Worm (Caenorhabditis elegans) whole organism, L3 larva: Measurements from ENCODE around the gene perm-2.

ENCODE experiments used
- R02D3.7 ChIP-seq: fragments of 150-350 bp; optimal IDR thresholded peaks from 2 replicates; lab custom pipeline; 2014; ENCODE audit warnings: missing biosample characterization, missing genetic modification characterization
- ama-1 ChIP-seq: fragments of 150-350 bp; optimal IDR thresholded peaks from 2 replicates; lab custom pipeline; 2018
- ceh-16 ChIP-seq: sonication (generic microtip); optimal IDR thresholded peaks from 2 replicates; lab custom pipeline; 2017; ENCODE audit warnings: missing biosample characterization, missing genetic modification characterization
- ceh-28 ChIP-seq: fragments of 150-350 bp; optimal IDR thresholded peaks from 2 replicates; lab custom pipeline; 2014; ENCODE audit warnings: missing biosample characterization, missing genetic modification reagents, missing genetic modification characterization
- ceh-82 ChIP-seq: fragments of 150-350 bp; optimal IDR thresholded peaks from 2 replicates; lab custom pipeline; 2014; ENCODE audit warnings: missing biosample characterization, missing genetic modification characterization
- ceh-9 ChIP-seq: sonication (generic microtip); optimal IDR thresholded peaks from 2 replicates; lab custom pipeline; 2018; ENCODE audit warnings: missing biosample characterization, missing genetic modification characterization
- daf-12 ChIP-seq: fragments of 150-350 bp; optimal IDR thresholded peaks from 2 replicates; lab custom pipeline; 2014; ENCODE audit warnings: missing biosample characterization, missing genetic modification reagents, missing genetic modification characterization
- egl-5 ChIP-seq: fragments of 150-350 bp; optimal IDR thresholded peaks from 2 replicates; lab custom pipeline; 2017; ENCODE audit warnings: missing biosample characterization, missing genetic modification reagents, missing genetic modification characterization, inconsistent platforms
- elt-1 ChIP-seq: fragments of 150-350 bp; optimal IDR thresholded peaks from 2 replicates; lab custom pipeline; 2014; ENCODE audit warnings: missing biosample characterization, missing genetic modification characterization
- elt-2 ChIP-seq: sonication (generic microtip); optimal IDR thresholded peaks from 2 replicates; lab custom pipeline; 2016; ENCODE audit warnings: missing genetic modification reagents, mild to moderate bottlenecking, missing genetic modification characterization, missing compliant biosample characterization
- elt-3 ChIP-seq, 3 experiments: fragments of 150-350 bp in 1 of 3; sonication (generic microtip) in 2 of 3; optimal IDR thresholded peaks; 2 replicates in 2 of 3; 4 replicates in 1 of 3; lab custom pipeline; 2014 to 2017; ENCODE audit warnings: missing biosample characterization in 3 of 3, missing genetic modification characterization in 3 of 3
- fkh-10 ChIP-seq: sonication (generic microtip); optimal IDR thresholded peaks from 2 replicates; lab custom pipeline; 2017; ENCODE audit warnings: missing biosample characterization, missing genetic modification reagents, missing genetic modification characterization
- fkh-2 ChIP-seq: fragments of 150-350 bp; optimal IDR thresholded peaks from 2 replicates; lab custom pipeline; 2014; ENCODE audit warnings: missing biosample characterization, missing genetic modification reagents, missing genetic modification characterization
- fos-1 ChIP-seq: fragments of 150-350 bp; optimal IDR thresholded peaks from 2 replicates; lab custom pipeline; 2014; ENCODE audit warnings: missing biosample characterization, missing genetic modification characterization
- jun-1 ChIP-seq: fragments of 150-350 bp; optimal IDR thresholded peaks from 2 replicates; lab custom pipeline; 2014; ENCODE audit warnings: missing biosample characterization, missing genetic modification reagents, missing genetic modification characterization
- lin-15B ChIP-seq: fragments of 150-350 bp; optimal IDR thresholded peaks from 2 replicates; lab custom pipeline; 2014; ENCODE audit warnings: missing biosample characterization, missing genetic modification characterization
- lin-39 ChIP-seq: fragments of 150-350 bp; optimal IDR thresholded peaks from 2 replicates; lab custom pipeline; 2018; ENCODE audit warnings: missing biosample characterization, missing genetic modification reagents, missing genetic modification characterization
- lsy-12 ChIP-seq: sonication (generic microtip); optimal IDR thresholded peaks from 2 replicates; lab custom pipeline; 2016; ENCODE audit warnings: mild to moderate bottlenecking, missing genetic modification characterization, missing compliant biosample characterization
- mdl-1 ChIP-seq: fragments of 150-350 bp; optimal IDR thresholded peaks from 2 replicates; lab custom pipeline; 2014; ENCODE audit warnings: missing biosample characterization, missing genetic modification characterization
- nfya-1 ChIP-seq: sonication (generic microtip); optimal IDR thresholded peaks from 2 replicates; lab custom pipeline; 2017; ENCODE audit warnings: missing genetic modification characterization, mild to moderate bottlenecking, missing compliant biosample characterization, antibody characterized with exemption, moderate library complexity; ENCODE audit not compliant: insufficient read depth
- nhr-11 ChIP-seq: fragments of 150-350 bp; optimal IDR thresholded peaks from 2 replicates; lab custom pipeline; 2014; ENCODE audit warnings: missing biosample characterization, missing genetic modification characterization
- nhr-12 ChIP-seq: fragments of 150-350 bp; optimal IDR thresholded peaks from 2 replicates; lab custom pipeline; 2014; ENCODE audit warnings: missing biosample characterization, missing genetic modification characterization
- nhr-23 ChIP-seq: fragments of 150-350 bp; optimal IDR thresholded peaks from 2 replicates; lab custom pipeline; 2014; ENCODE audit warnings: missing biosample characterization, missing genetic modification reagents, missing genetic modification characterization
- nhr-237 ChIP-seq: fragments of 150-350 bp; optimal IDR thresholded peaks from 2 replicates; lab custom pipeline; 2014; ENCODE audit warnings: missing biosample characterization, missing genetic modification characterization
- nhr-25 ChIP-seq: sonication (generic microtip); optimal IDR thresholded peaks from 2 replicates; lab custom pipeline; 2017; ENCODE audit warnings: missing biosample characterization, missing genetic modification characterization
- nhr-43 ChIP-seq: sonication (generic microtip); optimal IDR thresholded peaks from 2 replicates; lab custom pipeline; 2016; ENCODE audit warnings: mild to moderate bottlenecking, missing genetic modification characterization, missing compliant biosample characterization; ENCODE audit not compliant: poor library complexity, severe bottlenecking
- nhr-67 ChIP-seq: fragments of 150-350 bp; optimal IDR thresholded peaks from 2 replicates; lab custom pipeline; 2014; ENCODE audit warnings: missing biosample characterization, missing genetic modification characterization
- nhr-76 ChIP-seq: fragments of 150-350 bp; sonication (generic microtip); optimal IDR thresholded peaks from 5 replicates; lab custom pipeline; 2014; ENCODE audit warnings: missing biosample characterization, missing genetic modification characterization
- nhr-77 ChIP-seq: fragments of 150-350 bp; optimal IDR thresholded peaks from 2 replicates; lab custom pipeline; 2014; ENCODE audit warnings: missing biosample characterization, missing genetic modification characterization
- pha-4 ChIP-seq: fragments of 150-350 bp; optimal IDR thresholded peaks from 2 replicates; lab custom pipeline; 2014; ENCODE audit warnings: missing biosample characterization, missing genetic modification reagents, missing genetic modification characterization
- pqm-1 ChIP-seq: fragments of 150-350 bp; optimal IDR thresholded peaks from 2 replicates; lab custom pipeline; 2017; ENCODE audit warnings: missing biosample characterization, missing genetic modification characterization, inconsistent platforms
- skn-1 ChIP-seq: fragments of 150-350 bp; optimal IDR thresholded peaks from 2 replicates; lab custom pipeline; 2014; ENCODE audit warnings: missing biosample characterization, missing genetic modification characterization
- snpc-4 ChIP-seq: fragments of 150-350 bp; optimal IDR thresholded peaks from 2 replicates; lab custom pipeline; 2014; ENCODE audit warnings: missing biosample characterization, missing genetic modification characterization
- unc-39 ChIP-seq: sonication (generic microtip); optimal IDR thresholded peaks from 4 replicates; lab custom pipeline; 2017; ENCODE audit warnings: missing biosample characterization, missing genetic modification characterization
- unc-62 ChIP-seq: fragments of 150-350 bp; sonication (generic microtip); optimal IDR thresholded peaks from 4 replicates; lab custom pipeline; 2014; ENCODE audit warnings: missing biosample characterization, missing genetic modification reagents, missing genetic modification characterization
- zag-1 ChIP-seq: fragments of 150-350 bp; optimal IDR thresholded peaks from 2 replicates; lab custom pipeline; 2014; ENCODE audit warnings: missing biosample characterization, missing genetic modification characterization
- ztf-11 ChIP-seq: fragments of 150-350 bp; optimal IDR thresholded peaks from 2 replicates; lab custom pipeline; 2014; ENCODE audit warnings: missing biosample characterization, missing genetic modification characterization
- ztf-4 ChIP-seq: fragments of 150-350 bp; optimal IDR thresholded peaks from 2 replicates; lab custom pipeline; 2014; ENCODE audit warnings: missing biosample characterization, missing genetic modification characterization

Gene perm-2

DNA sequence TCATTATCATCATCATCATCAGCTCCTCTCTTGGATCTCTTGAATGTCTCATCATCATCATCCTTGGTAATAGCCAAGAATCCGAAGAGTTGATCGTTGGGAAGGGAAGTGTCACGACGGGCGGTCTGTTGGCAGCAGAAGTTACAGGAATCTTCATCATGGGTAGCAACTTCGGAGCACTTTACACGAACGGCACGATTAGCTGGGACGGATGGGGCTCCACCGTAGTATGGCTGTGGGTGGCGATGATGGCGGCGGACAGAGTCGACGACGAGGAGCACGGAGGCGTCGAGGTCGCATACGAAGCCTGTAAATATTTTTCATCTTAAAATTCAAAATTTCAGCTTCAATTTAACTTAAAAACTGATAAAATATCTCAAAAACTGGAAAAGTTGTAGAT, 3.2 kb upstream of the perm-2 start:
- TF ChIP-seq nhr-11 (tag; lab: Kevin White, UChicago), result no peak
- TF ChIP-seq skn-1 (tag; lab: Kevin White, UChicago), result no peak
- no peak for TF ChIP-seq pqm-1 (tag; lab: Kevin White, UChicago)
- TF ChIP-seq ztf-11 (tag; lab: Kevin White, UChicago), result no peak
- no peak for TF ChIP-seq ceh-16
- TF ChIP-seq R02D3.7 (tag; lab: Kevin White, UChicago), result no peak
- TF ChIP-seq pha-4 (tag; lab: Kevin White, UChicago), result no peak
- no peak for TF ChIP-seq ceh-9 (tag; lab: Kevin White, UChicago)
- no peak for TF ChIP-seq nhr-237
- TF ChIP-seq unc-62 (GFP tag; lab: Kevin White, UChicago), result no peak
- TF ChIP-seq jun-1 (tag; lab: Kevin White, UChicago), result no peak
- TF ChIP-seq snpc-4, result no peak
- no peak for TF ChIP-seq zag-1 (tag; lab: Kevin White, UChicago)
- no peak for TF ChIP-seq unc-39 (tag; lab: Kevin White, UChicago)
- no peak for TF ChIP-seq nfya-1 (tag; lab: Kevin White, UChicago)
- no peak for TF ChIP-seq fos-1

DNA sequence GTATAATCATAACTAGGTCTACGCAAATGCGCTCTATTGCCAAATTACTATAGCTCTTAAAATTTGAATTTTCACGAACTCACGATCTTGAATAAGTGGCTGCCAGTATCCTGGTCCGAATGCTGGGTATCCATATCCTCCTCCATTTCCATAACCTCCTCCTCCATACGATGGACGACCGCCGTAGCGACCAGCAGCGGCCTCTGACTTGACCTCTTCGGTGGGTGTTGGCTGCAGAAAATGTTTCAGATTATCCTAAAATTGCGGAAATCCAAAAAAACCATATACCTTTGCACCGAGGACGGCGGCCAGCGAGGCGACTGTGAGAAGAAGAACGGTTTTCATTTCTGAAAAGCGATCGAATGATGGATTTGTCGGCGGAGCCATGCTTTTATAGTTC, 1.8 kb upstream of the perm-2 start, which contains the start of gene perm-4:
Gene perm-4 (minus strand): TSS at position 367 of the 400 bp plus-strand sequence.
- no peak for TF ChIP-seq elt-1 (tag; lab: Kevin White, UChicago)
- no peak for TF ChIP-seq lin-39 (tag; lab: Kevin White, UChicago)
- no peak for TF ChIP-seq elt-3 (tag; optimal IDR thresholded peaks at IDR 0.05; lab: Kevin White, UChicago)
- no peak for TF ChIP-seq nhr-12
- no peak for TF ChIP-seq ceh-9 (tag; lab: Kevin White, UChicago)
- no peak for TF ChIP-seq daf-12 (tag; lab: Kevin White, UChicago)
- TF ChIP-seq nhr-76 (tag; lab: Kevin White, UChicago), result no peak
- no peak for TF ChIP-seq nhr-237
- no peak for TF ChIP-seq elt-2 (tag; lab: Kevin White, UChicago)
- TF ChIP-seq nhr-77 (tag; lab: Kevin White, UChicago), result no peak
- no peak for TF ChIP-seq ama-1 (lab: Kevin White, UChicago)
- no peak for TF ChIP-seq skn-1 (tag; lab: Kevin White, UChicago)
- TF ChIP-seq ztf-11 (tag; lab: Kevin White, UChicago), result no peak
- no peak for TF ChIP-seq egl-5
- no peak for TF ChIP-seq fos-1
- TF ChIP-seq nhr-23 (tag; lab: Kevin White, UChicago), result no peak
- TF ChIP-seq ceh-28 (tag; lab: Kevin White, UChicago), result no peak
- TF ChIP-seq ceh-82 (tag; lab: Kevin White, UChicago), result no peak
- no peak for TF ChIP-seq snpc-4
- TF ChIP-seq pha-4 (tag; lab: Kevin White, UChicago), result no peak

DNA sequence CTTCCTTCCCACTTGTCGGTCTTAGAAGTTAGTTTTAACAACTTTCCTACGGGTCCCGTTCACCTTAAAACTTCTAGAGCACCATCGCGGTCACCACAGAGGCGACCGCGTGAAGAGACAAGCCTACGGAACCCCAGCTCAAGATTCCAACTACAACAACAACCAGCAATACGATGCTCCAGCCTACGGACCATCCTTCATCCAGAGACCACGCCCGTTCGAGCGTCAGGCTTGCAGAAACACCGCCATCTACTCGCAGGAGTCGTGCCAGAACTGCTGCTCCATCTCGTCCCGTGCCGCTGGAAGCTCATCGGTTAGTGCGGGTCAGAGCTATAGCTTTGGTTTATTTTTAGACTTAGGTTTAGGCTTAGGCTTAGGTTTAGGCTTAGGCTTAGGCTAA, 1.3 kb downstream of the perm-2 start:
- TF ChIP-seq unc-39 (tag; lab: Kevin White, UChicago), result no peak
- TF ChIP-seq, all 47 proteins: peak for 0

DNA sequence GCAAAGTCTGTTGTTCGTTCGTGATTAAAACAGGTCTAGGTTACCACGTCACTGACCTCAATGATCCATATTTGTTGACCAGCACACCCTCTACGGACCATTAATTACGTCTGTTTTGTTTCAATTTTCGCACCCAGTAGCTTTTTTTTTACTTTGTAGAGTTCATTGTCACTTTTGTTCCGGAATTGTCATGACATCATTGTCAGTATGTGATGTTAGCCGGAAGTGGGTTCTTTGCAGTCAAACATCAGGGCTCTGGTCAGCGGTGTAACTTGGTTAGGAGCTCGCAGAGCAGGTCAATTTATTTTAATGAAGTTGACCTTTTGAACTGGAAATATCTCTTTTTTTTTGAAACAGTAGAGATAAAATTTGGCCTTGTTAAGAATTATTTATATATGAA, 10.1 kb downstream of the perm-2 start, which contains the start of gene C44B12.6:
Gene C44B12.6 (minus strand): TSS at position 101 of the 400 bp plus-strand sequence.
- TF ChIP-seq jun-1 (tag; lab: Kevin White, UChicago) (no peak), nhr-67 (tag; lab: Kevin White, UChicago) (no peak), pqm-1 (tag; lab: Kevin White, UChicago) (no peak), fos-1 (no peak), ztf-4 (tag; lab: Kevin White, UChicago) (no peak), lsy-12 (no peak), mdl-1 (no peak), nhr-12 (no peak), ceh-82 (tag; lab: Kevin White, UChicago) (no peak), ztf-11 (tag; lab: Kevin White, UChicago) (no peak), fkh-2 (tag; lab: Kevin White, UChicago) (no peak), lin-39 (tag; lab: Kevin White, UChicago) (no peak), fkh-10 (GFP tag; lab: Kevin White, UChicago) (no peak)
- TF ChIP-seq, all 47 proteins: peak for 0

DNA sequence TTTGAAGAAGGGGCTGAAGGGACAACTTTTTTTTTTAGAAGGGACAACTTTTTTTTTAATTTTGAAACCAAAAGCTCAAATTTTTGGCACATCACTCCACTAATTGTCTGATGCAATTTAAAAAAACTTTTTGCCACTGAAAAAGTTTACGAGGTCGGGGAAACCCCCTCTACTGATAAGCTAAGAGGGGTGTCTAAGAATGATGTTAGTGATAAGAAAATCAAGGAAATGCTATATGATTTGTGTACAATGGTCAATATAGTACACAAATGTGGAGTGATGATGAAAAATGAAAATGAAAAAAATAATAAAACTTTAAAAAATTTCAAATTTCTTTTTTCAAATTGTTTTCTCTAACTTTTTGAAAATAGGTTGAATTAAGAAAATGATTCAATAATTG, 21.0 kb downstream of the perm-2 start:
- TF ChIP-seq nhr-25 (tag; lab: Kevin White, UChicago), result no peak
- peak; percentile 60 for TF ChIP-seq pha-4 (tag; lab: Kevin White, UChicago)
- TF ChIP-seq zag-1 (tag; lab: Kevin White, UChicago), result no peak
- TF ChIP-seq daf-12 (tag; lab: Kevin White, UChicago), result no peak
- no peak for TF ChIP-seq ceh-28 (tag; lab: Kevin White, UChicago)
- TF ChIP-seq ztf-11 (tag; lab: Kevin White, UChicago), result no peak
- no peak for TF ChIP-seq nhr-43 (tag; lab: Kevin White, UChicago)
- TF ChIP-seq elt-2 (tag; lab: Kevin White, UChicago), result peak; percentile 90
- TF ChIP-seq lin-15B (tag; lab: Kevin White, UChicago), result no peak
- no peak for TF ChIP-seq egl-5
- no peak for TF ChIP-seq fos-1
- peak; percentile 92 for TF ChIP-seq pqm-1 (tag; lab: Kevin White, UChicago)
